Worm (Caenorhabditis elegans) whole organism, early embryonic: ENCODE data around the gene vab-23.

Experiments used
- B0310.2 ChIP-seq: sonication (generic microtip); optimal IDR thresholded peaks from 2 replicates; lab custom pipeline; 2016; ENCODE audit warnings: mild to moderate bottlenecking, missing genetic modification characterization, missing compliant biosample characterization
- F13C5.2 ChIP-seq: sonication (generic microtip); optimal IDR thresholded peaks from 2 replicates; lab custom pipeline; 2017; ENCODE audit warnings: mild to moderate bottlenecking, missing genetic modification characterization, inconsistent platforms, missing compliant biosample characterization
- aly-1 ChIP-seq: sonication (generic microtip); optimal IDR thresholded peaks from 2 replicates; lab custom pipeline; 2016; ENCODE audit warnings: missing genetic modification characterization, missing compliant biosample characterization
- ama-1 ChIP-seq: fragments of 150-350 bp; optimal IDR thresholded peaks from 2 replicates; lab custom pipeline; 2014
- flt-1 ChIP-seq: fragments of 200-800 bp; sonication (Bioruptor generic); IDR thresholded peaks from 2 replicates; pipeline ENCODE4 v1.3.6; 2022; ENCODE audit warnings: missing genetic modification characterization, missing compliant biosample characterization
- hmbx-1 ChIP-seq: sonication (generic microtip); optimal IDR thresholded peaks from 2 replicates; lab custom pipeline; 2016; ENCODE audit warnings: mild to moderate bottlenecking, missing genetic modification characterization, missing compliant biosample characterization
- hmg-4 ChIP-seq: fragments of 200-800 bp; sonication (Bioruptor generic); optimal IDR thresholded peaks from 2 replicates; lab custom pipeline; 2018; ENCODE audit warnings: mild to moderate bottlenecking, missing genetic modification characterization, missing compliant biosample characterization
- hnd-1 ChIP-seq: sonication (generic microtip); optimal IDR thresholded peaks from 2 replicates; lab custom pipeline; 2016; ENCODE audit warnings: missing genetic modification characterization, missing compliant biosample characterization
- pes-1 ChIP-seq: fragments of 200-800 bp; sonication (Bioruptor generic); IDR thresholded peaks from 2 replicates; pipeline ENCODE4 v1.3.6; 2022; ENCODE audit warnings: missing genetic modification reagents, missing genetic modification characterization, missing compliant biosample characterization
- sea-1 ChIP-seq: fragments of 200-800 bp; sonication (Bioruptor generic); conservative IDR thresholded peaks from 2 replicates; pipeline ENCODE4 v1.3.6; 2022; ENCODE audit warnings: missing genetic modification characterization, missing compliant biosample characterization
- tbx-11 ChIP-seq: fragments of 200-800 bp; sonication (Bioruptor generic); IDR thresholded peaks from 2 replicates; pipeline ENCODE4 v1.3.6; 2022; ENCODE audit warnings: missing genetic modification characterization, missing compliant biosample characterization
- tra-4 ChIP-seq: sonication (generic microtip); optimal IDR thresholded peaks from 2 replicates; lab custom pipeline; 2017; ENCODE audit warnings: missing genetic modification characterization, missing compliant biosample characterization

DNA sequence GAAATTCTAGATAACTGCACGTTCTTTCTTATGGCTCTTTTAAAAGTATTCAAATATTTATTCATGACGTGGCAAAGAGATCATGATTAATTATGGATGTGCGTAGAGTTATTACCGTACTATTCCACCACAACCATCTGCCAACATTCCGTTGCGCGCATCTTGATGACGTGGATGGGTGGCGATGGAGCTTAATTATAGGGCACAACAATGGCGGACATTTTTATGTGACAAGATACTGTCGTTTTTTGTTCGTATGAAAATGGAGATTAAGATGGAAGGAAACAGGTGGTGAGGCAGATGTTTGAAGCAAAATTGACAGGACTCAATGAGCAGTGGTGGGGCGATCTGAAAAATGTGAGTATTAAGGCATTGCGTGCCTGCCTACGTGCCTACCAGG is 13.3 kb downstream of the vab-23 start:
- TF ChIP-seq sea-1 (no peak), tra-4 (tag; lab: Kevin White, UChicago) (no peak), ama-1 (lab: Kevin White, UChicago) (no peak), tbx-11 (GFP tag; lab: Robert Waterston, UW) (no peak), hmg-4 (GFP tag; lab: Kevin White, UChicago) (no peak), aly-1 (tag; lab: Kevin White, UChicago) (no peak), B0310.2 (tag; lab: Kevin White, UChicago) (no peak), hnd-1 (no peak), F13C5.2 (tag; lab: Kevin White, UChicago) (no peak), flt-1 (GFP tag; lab: Robert Waterston, UW) (no peak), hmbx-1 (tag; lab: Kevin White, UChicago) (no peak), pes-1 (GFP tag; lab: Robert Waterston, UW) (no peak)
